Fruit fly (Drosophila melanogaster): ENCODE measurements around the gene CG32219.

DNA sequence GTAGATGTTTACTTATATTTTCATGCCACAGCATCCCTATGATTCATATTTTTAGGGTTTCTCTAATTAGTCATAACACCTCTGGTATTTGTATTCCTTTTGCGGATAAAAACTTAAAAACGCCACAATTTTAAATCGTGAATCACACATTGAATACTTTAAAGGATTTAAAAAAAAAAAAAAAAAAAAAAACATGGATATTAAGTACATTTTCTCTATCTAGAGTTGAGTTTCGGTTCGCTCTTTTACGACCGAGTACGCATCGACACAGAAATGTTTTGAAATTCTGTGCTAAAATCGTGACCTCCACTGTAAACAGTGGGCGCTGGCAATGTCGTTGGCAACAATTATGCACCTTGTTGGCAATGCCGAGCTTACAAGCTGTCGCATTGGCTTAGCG is 45.5 kb downstream of the CG32219 start:
- TF ChIP-seq CG8478 (optimal IDR thresholded peaks at IDR 0.05) = no peak
- no peak for TF ChIP-seq EcR (GFP tag; optimal IDR thresholded peaks at IDR 0.05)
- no peak for TF ChIP-seq Dll (optimal IDR thresholded peaks at IDR 0.05)
- TF ChIP-seq psq (optimal IDR thresholded peaks at IDR 0.05) = no peak
